Fruit fly (Drosophila melanogaster) whole organism, wandering third instar larva: Measurements from ENCODE around the gene PICK1.

Source experiments
- Dfd ChIP-seq: fragments of >200 bp; optimal IDR thresholded peaks from 2 replicates; lab custom pipeline; 2017; ENCODE audit warnings: missing biosample characterization, missing genetic modification characterization
- Jra ChIP-seq: sonication (Bioruptor generic); optimal IDR thresholded peaks from 2 replicates; lab custom pipeline; 2016; ENCODE audit warnings: missing biosample characterization, missing genetic modification characterization
- Myc ChIP-seq: fragments of >200 bp; optimal IDR thresholded peaks from 2 replicates; lab custom pipeline; 2017
- br ChIP-seq: fragments of 200-800 bp; sonication (Bioruptor generic); optimal IDR thresholded peaks from 2 replicates; lab custom pipeline; 2016; ENCODE audit warnings: missing biosample characterization, missing genetic modification characterization
- h ChIP-seq: fragments of 200-800 bp; sonication (Bioruptor generic); optimal IDR thresholded peaks from 3 replicates; lab custom pipeline; 2016; ENCODE audit warnings: missing biosample characterization, mild to moderate bottlenecking, missing genetic modification characterization
- pan ChIP-seq: fragments of >200 bp; optimal IDR thresholded peaks from 2 replicates; lab custom pipeline; 2017
- psq ChIP-seq: fragments of 200-800 bp; sonication (Bioruptor generic); optimal IDR thresholded peaks from 3 replicates; lab custom pipeline; 2017; ENCODE audit warnings: missing biosample characterization, mild to moderate bottlenecking, missing genetic modification characterization, moderate library complexity
- usp ChIP-seq: fragments of >200 bp; optimal IDR thresholded peaks from 2 replicates; lab custom pipeline; 2017; ENCODE audit warnings: missing biosample characterization, missing genetic modification characterization

- TF ChIP-seq br (GFP tag; lab: Kevin White, UChicago) (no peak), usp (GFP tag; lab: Kevin White, UChicago) (no peak), Jra (GFP tag; lab: Kevin White, UChicago) (no peak), Dfd (GFP tag; lab: Kevin White, UChicago) (no peak), h (GFP tag; lab: Kevin White, UChicago) (no peak), Myc (lab: Kevin White, UChicago) (no peak), pan (lab: Kevin White, UChicago) (no peak), psq (GFP tag; lab: Kevin White, UChicago) (no peak)
Observed at dm6 chr2L:12694823-12695420, at the start of gene PICK1, which contains the start of gene IFT43.
